Worm (Caenorhabditis elegans) whole organism, late embryonic: ENCODE data around the gene T08E11.1.

ENCODE experiments used
- C08G9.2 ChIP-seq: sonication (generic microtip); optimal IDR thresholded peaks from 2 replicates; lab custom pipeline; 2016; ENCODE audit warnings: mild to moderate bottlenecking, missing genetic modification characterization, moderate library complexity, missing compliant biosample characterization
- C38D4.7 ChIP-seq: fragments of 200-800 bp; sonication (Bioruptor generic); optimal IDR thresholded peaks from 2 replicates; lab custom pipeline; 2018; ENCODE audit warnings: mild to moderate bottlenecking, missing genetic modification characterization, moderate library complexity, missing compliant biosample characterization
- F13H6.1 ChIP-seq: sonication (generic microtip); optimal IDR thresholded peaks from 2 replicates; lab custom pipeline; 2016; ENCODE audit warnings: missing genetic modification characterization, missing compliant biosample characterization
- T23F11.4 ChIP-seq: fragments of 200-800 bp; sonication (Bioruptor generic); optimal IDR thresholded peaks from 2 replicates; lab custom pipeline; 2018; ENCODE audit warnings: mild to moderate bottlenecking, missing genetic modification characterization, missing compliant biosample characterization
- ahr-1 ChIP-seq: sonication (generic microtip); optimal IDR thresholded peaks from 2 replicates; lab custom pipeline; 2016; ENCODE audit warnings: missing genetic modification characterization, missing compliant biosample characterization
- ama-1 ChIP-seq: fragments of 150-350 bp; optimal IDR thresholded peaks from 2 replicates; lab custom pipeline; 2014
- ceh-14 ChIP-seq: sonication (generic microtip); optimal IDR thresholded peaks from 2 replicates; lab custom pipeline; 2016; ENCODE audit warnings: missing genotype, missing genetic modification characterization, missing compliant biosample characterization
- ceh-18 ChIP-seq: sonication (generic microtip); optimal IDR thresholded peaks from 2 replicates; lab custom pipeline; 2016; ENCODE audit warnings: missing genetic modification characterization, missing compliant biosample characterization
- ceh-2 ChIP-seq: sonication (generic microtip); optimal IDR thresholded peaks from 2 replicates; lab custom pipeline; 2016; ENCODE audit warnings: missing genotype, missing genetic modification characterization, missing compliant biosample characterization
- ceh-22 ChIP-seq: sonication (generic microtip); optimal IDR thresholded peaks from 2 replicates; lab custom pipeline; 2017; ENCODE audit warnings: missing biosample characterization, missing genetic modification characterization
- ceh-30 ChIP-seq: fragments of 150-350 bp; optimal IDR thresholded peaks from 2 replicates; lab custom pipeline; 2014; ENCODE audit warnings: missing biosample characterization, missing genetic modification characterization
- ceh-31 ChIP-seq: sonication (generic microtip); optimal IDR thresholded peaks from 2 replicates; lab custom pipeline; 2016; ENCODE audit warnings: missing genetic modification characterization, missing compliant biosample characterization
- ceh-45 ChIP-seq: fragments of 200-800 bp; sonication (Bioruptor generic); IDR thresholded peaks from 2 replicates; pipeline ENCODE4 v1.3.6; 2022; ENCODE audit warnings: missing genetic modification reagents, missing genetic modification characterization, missing compliant biosample characterization
- ceh-48 ChIP-seq: sonication (generic microtip); optimal IDR thresholded peaks from 2 replicates; lab custom pipeline; 2016; ENCODE audit warnings: missing genetic modification characterization, inconsistent platforms, missing compliant biosample characterization
- elt-2 ChIP-seq: sonication (generic microtip); optimal IDR thresholded peaks from 2 replicates; lab custom pipeline; 2016; ENCODE audit warnings: missing genetic modification reagents, missing genetic modification characterization, missing compliant biosample characterization
- ets-4 ChIP-seq: sonication (generic microtip); optimal IDR thresholded peaks from 2 replicates; lab custom pipeline; 2016; ENCODE audit warnings: missing genetic modification characterization, missing compliant biosample characterization
- fkh-10 ChIP-seq: fragments of 150-350 bp; optimal IDR thresholded peaks from 2 replicates; lab custom pipeline; 2014; ENCODE audit warnings: missing biosample characterization, missing genetic modification reagents, missing genetic modification characterization
- fkh-6 ChIP-seq: sonication (generic microtip); optimal IDR thresholded peaks from 2 replicates; lab custom pipeline; 2016; ENCODE audit warnings: missing genetic modification characterization, missing compliant biosample characterization
- hlh-30 ChIP-seq: sonication (generic microtip); optimal IDR thresholded peaks from 2 replicates; lab custom pipeline; 2017; ENCODE audit warnings: antibody characterized with exemption, missing genetic modification characterization, missing compliant biosample characterization; ENCODE audit not compliant: insufficient read depth
- hlh-8 ChIP-seq: sonication (generic microtip); optimal IDR thresholded peaks from 2 replicates; lab custom pipeline; 2016; ENCODE audit warnings: missing genotype, missing genetic modification characterization, missing compliant biosample characterization
- lim-6 ChIP-seq: sonication (generic microtip); optimal IDR thresholded peaks from 2 replicates; lab custom pipeline; 2016; ENCODE audit warnings: missing genetic modification characterization, missing compliant biosample characterization
- madf-2 ChIP-seq: sonication (generic microtip); optimal IDR thresholded peaks from 2 replicates; lab custom pipeline; 2017; ENCODE audit warnings: missing genetic modification characterization, missing compliant biosample characterization
- nhr-11 ChIP-seq: fragments of 150-350 bp; optimal IDR thresholded peaks from 2 replicates; lab custom pipeline; 2014; ENCODE audit warnings: missing biosample characterization, missing genetic modification characterization
- nhr-232 ChIP-seq: sonication (generic microtip); optimal IDR thresholded peaks from 2 replicates; lab custom pipeline; 2016; ENCODE audit warnings: missing genetic modification characterization, missing compliant biosample characterization
- pax-1 ChIP-seq: fragments of 150-350 bp; optimal IDR thresholded peaks from 2 replicates; lab custom pipeline; 2014; ENCODE audit warnings: missing biosample characterization, missing genetic modification characterization
- pha-4 ChIP-seq: fragments of 150-350 bp; optimal IDR thresholded peaks from 2 replicates; lab custom pipeline; 2018; ENCODE audit warnings: missing biosample characterization, missing genetic modification reagents, missing genetic modification characterization
- pros-1 ChIP-seq: fragments of 150-350 bp; optimal IDR thresholded peaks from 2 replicates; lab custom pipeline; 2014; ENCODE audit warnings: missing biosample characterization, missing genetic modification reagents, missing genetic modification characterization
- ref-2 ChIP-seq: sonication (generic microtip); optimal IDR thresholded peaks from 2 replicates; lab custom pipeline; 2016; ENCODE audit warnings: missing genetic modification characterization, missing compliant biosample characterization
- rnt-1 ChIP-seq: sonication (generic microtip); optimal IDR thresholded peaks from 2 replicates; lab custom pipeline; 2016; ENCODE audit warnings: missing genetic modification characterization, missing compliant biosample characterization
- sox-2 ChIP-seq: fragments of 200-800 bp; sonication (Bioruptor generic); IDR thresholded peaks from 2 replicates; pipeline ENCODE4 v1.3.6; 2022; ENCODE audit warnings: missing genetic modification reagents, missing genetic modification characterization, missing compliant biosample characterization
- sox-4 ChIP-seq: sonication (generic microtip); optimal IDR thresholded peaks from 2 replicates; lab custom pipeline; 2017; ENCODE audit warnings: mild to moderate bottlenecking, missing genetic modification characterization, inconsistent platforms, missing compliant biosample characterization
- tbx-2 ChIP-seq: sonication (generic microtip); optimal IDR thresholded peaks from 2 replicates; lab custom pipeline; 2016; ENCODE audit warnings: missing genetic modification characterization, missing compliant biosample characterization
- unc-3 ChIP-seq, 2 experiments: fragments of 200-800 bp in 1 of 2; sonication (Bioruptor generic) in 1 of 2; sonication (generic microtip) in 1 of 2; conservative IDR thresholded peaks in 1 of 2; optimal IDR thresholded peaks in 1 of 2; 2 replicates each; pipeline versions ENCODE4 v1.3.6 to Lab custom; 2016 to 2022; ENCODE audit warnings: missing compliant biosample characterization in 2 of 2, missing genetic modification characterization in 2 of 2, missing genetic modification reagents in 1 of 2
- unc-42 ChIP-seq: sonication (generic microtip); optimal IDR thresholded peaks from 2 replicates; lab custom pipeline; 2016; ENCODE audit warnings: missing genotype, missing genetic modification characterization, missing compliant biosample characterization
- unc-86 ChIP-seq: sonication (generic microtip); optimal IDR thresholded peaks from 2 replicates; lab custom pipeline; 2016; ENCODE audit warnings: missing genetic modification characterization, missing compliant biosample characterization
- zip-5 ChIP-seq: sonication (generic microtip); optimal IDR thresholded peaks from 2 replicates; lab custom pipeline; 2016; ENCODE audit warnings: missing genetic modification characterization, missing compliant biosample characterization

The T08E11.1 gene

DNA sequence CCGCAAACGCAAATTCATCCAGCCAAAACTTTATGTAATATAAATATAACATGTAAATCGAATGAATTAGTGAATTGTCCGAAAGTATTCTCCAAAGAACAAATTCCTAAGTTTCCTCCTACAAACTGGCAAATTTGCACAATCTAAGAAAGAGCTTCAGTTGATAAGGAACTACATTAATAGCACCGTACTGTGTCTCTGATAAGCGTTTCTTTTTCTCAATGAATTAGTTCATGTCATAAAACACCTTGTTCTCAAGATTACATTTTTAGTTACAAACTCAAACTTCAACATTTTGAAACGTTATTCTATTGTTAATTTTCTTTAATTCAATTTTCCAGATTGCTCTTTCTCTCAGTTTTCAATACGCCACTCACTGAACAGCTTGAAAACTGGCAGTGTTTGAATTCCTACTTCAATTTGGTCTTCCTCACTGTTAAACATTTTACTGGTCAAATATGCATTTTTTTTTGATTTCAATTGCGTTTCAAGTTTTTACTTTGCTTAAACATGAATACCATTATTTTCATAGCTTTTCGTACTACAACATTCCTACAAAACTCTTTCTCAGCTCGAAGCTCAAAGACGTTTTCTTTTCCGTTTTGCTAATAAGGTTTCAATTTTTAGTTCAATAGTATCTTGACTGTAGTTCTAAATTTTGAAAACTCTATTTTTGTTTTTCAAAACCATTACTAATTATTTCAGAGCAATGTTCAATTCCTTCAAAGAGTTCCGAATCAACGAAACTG, 29.6 kb downstream of the T08E11.1 start, which contains the start of gene math-15:
Gene math-15 (plus strand): TSS at position 699 of the 749 bp plus-strand sequence.
- TF ChIP-seq fkh-10 (GFP tag; lab: Kevin White, UChicago) (no peak), elt-2 (tag; lab: Kevin White, UChicago) (peak; percentile 27)

DNA sequence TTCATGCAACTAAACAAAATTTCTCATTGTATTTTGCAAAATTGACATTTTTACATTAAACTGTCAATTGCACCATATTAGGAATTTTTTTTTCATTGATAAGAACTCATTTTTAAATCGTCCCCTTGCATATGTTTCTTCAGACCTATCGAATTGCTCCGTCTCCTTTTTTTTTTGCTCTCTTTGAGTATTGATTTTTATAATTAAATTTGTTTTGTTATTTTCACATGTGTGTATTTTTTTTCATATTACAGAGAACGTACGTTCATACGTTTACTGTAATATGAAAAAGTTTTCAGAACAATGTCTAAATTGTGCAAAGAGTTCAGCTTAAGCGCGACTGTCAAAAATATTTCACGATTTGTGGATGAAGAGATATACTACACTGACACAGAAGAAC, 32.8 kb downstream of the T08E11.1 start, which contains the start of gene math-14:
Gene math-14 (plus strand): TSS at position 301 of the 400 bp plus-strand sequence.
- TF ChIP-seq ceh-18, result no peak
- TF ChIP-seq ceh-14 (tag; lab: Kevin White, UChicago), result no peak
- TF ChIP-seq ref-2 (tag; lab: Kevin White, UChicago), result no peak
- no peak for TF ChIP-seq C08G9.2 (tag; lab: Kevin White, UChicago)
- no peak for TF ChIP-seq ahr-1 (tag; lab: Kevin White, UChicago)
- TF ChIP-seq fkh-6 (tag; lab: Kevin White, UChicago), result no peak
- TF ChIP-seq unc-86 (tag; lab: Kevin White, UChicago), result no peak
- no peak for TF ChIP-seq elt-2 (tag; lab: Kevin White, UChicago)
- TF ChIP-seq lim-6 (tag; lab: Kevin White, UChicago), result no peak
- no peak for TF ChIP-seq ets-4
- no peak for TF ChIP-seq ceh-45 (GFP tag; lab: Robert Waterston, UW)
- TF ChIP-seq T23F11.4 (GFP tag; lab: Kevin White, UChicago), result no peak
- TF ChIP-seq ceh-48 (tag; lab: Kevin White, UChicago), result no peak
- no peak for TF ChIP-seq C38D4.7 (GFP tag; lab: Kevin White, UChicago)
- TF ChIP-seq hlh-8, result no peak

DNA sequence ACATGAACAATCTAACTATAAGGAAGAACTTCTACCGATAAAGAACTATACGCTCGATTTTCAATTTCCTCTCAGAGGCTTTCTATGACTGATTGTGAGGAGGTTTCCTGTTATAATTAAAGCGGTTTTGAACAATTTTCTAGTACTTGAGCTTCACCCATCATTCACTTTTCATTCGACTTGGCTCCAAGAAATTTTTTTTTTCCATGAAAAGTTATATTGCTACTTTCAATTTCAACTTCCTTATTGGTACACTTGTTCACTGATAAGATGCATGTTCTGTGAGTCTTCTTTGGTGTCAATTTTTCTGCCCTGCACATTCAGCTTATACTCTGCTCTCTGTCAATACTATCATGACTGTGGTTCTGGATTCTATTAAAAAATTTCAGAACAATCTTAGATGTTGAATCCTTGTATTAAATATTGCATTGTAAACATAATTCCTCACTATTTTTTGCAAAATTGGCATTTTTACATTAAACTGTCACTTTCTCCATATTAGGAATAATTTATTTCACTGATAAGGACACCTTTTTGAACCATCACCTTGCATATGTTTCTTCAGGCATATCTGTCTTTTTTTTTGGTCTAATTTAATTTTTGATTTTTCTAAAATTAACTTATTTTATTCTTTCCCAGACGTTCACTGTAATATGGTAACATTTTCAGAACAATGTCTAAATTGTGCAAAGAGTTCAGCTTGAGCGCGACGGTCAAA, 34.7 kb downstream of the T08E11.1 start, which contains the start of gene math-10:
Gene math-10 (plus strand): TSS at position 668 of the 718 bp plus-strand sequence.
- TF ChIP-seq zip-5 (tag; lab: Kevin White, UChicago) (no peak), pros-1 (tag; lab: Kevin White, UChicago) (no peak), unc-3 (GFP tag; conservative IDR thresholded peaks at IDR 0.05; lab: Robert Waterston, UW) (no peak), unc-3 (tag; optimal IDR thresholded peaks at IDR 0.05; lab: Kevin White, UChicago) (no peak), rnt-1 (tag; lab: Kevin White, UChicago) (no peak), ceh-2 (tag; lab: Kevin White, UChicago) (no peak), ceh-22 (tag; lab: Kevin White, UChicago) (no peak), unc-42 (tag; lab: Kevin White, UChicago) (no peak), F13H6.1 (no peak), ceh-45 (GFP tag; lab: Robert Waterston, UW) (no peak), hlh-30 (tag; lab: Kevin White, UChicago) (no peak)

DNA sequence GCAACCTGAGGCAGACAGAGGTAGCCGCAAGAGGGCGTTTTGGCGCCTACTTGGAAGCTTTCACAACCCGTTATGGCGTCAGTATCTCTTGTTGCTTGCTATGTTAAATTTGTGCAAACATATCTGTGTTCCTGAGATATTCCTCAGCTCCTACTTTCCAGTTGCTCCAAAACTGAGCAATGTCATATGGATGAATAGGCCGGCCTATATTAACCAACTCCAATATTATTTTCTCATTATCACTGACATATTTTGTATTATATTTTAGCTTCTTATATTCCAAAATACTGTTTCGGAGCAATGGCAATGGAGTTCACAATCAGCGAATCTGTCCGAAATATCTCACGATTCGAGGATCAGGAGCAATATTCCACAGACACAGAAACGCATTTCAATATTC, 39.4 kb downstream of the T08E11.1 start, which contains the start of gene math-13:
Gene math-13 (plus strand): TSS at position 301 of the 400 bp plus-strand sequence.
- TF ChIP-seq ceh-30 (no peak), tbx-2 (tag; lab: Kevin White, UChicago) (no peak), nhr-232 (tag; lab: Kevin White, UChicago) (no peak), madf-2 (tag; lab: Kevin White, UChicago) (no peak), hlh-8 (no peak), sox-2 (GFP tag; lab: Robert Waterston, UW) (no peak), ama-1 (lab: Kevin White, UChicago) (no peak), ceh-31 (no peak), T23F11.4 (GFP tag; lab: Kevin White, UChicago) (no peak), unc-86 (tag; lab: Kevin White, UChicago) (no peak), pha-4 (no peak), sox-4 (tag; lab: Kevin White, UChicago) (no peak), pax-1 (no peak), nhr-11 (no peak)
